Fruit fly (Drosophila melanogaster) whole organism, prepupa: ENCODE data around the gene Rad60.
A peak's percentile ranks its signal among the peaks of the same experiment; 100 is the strongest.

ENCODE experiments used
- CG11294 ChIP-seq: fragments of 200-800 bp; sonication (Bioruptor generic); IDR thresholded peaks from 2 replicates; pipeline ENCODE4 v1.3.6; 2022; ENCODE audit warnings: missing biosample characterization, missing genetic modification characterization
- CG11762 ChIP-seq: fragments of 200-800 bp; sonication (Bioruptor generic); optimal IDR thresholded peaks from 3 replicates; lab custom pipeline; 2016; ENCODE audit warnings: missing biosample characterization, missing genetic modification characterization; ENCODE audit not compliant: insufficient read depth
- CG11902 ChIP-seq: fragments of 200-800 bp; sonication (Bioruptor generic); optimal IDR thresholded peaks from 3 replicates; lab custom pipeline; 2016; ENCODE audit warnings: missing biosample characterization, missing genetic modification characterization
- CG15336 ChIP-seq: fragments of 200-800 bp; sonication (Bioruptor generic); IDR thresholded peaks from 2 replicates; pipeline ENCODE4 v1.3.6; 2022; ENCODE audit warnings: missing biosample characterization, missing genetic modification characterization
- CG1621 ChIP-seq: fragments of 200-800 bp; sonication (Bioruptor generic); optimal IDR thresholded peaks from 3 replicates; lab custom pipeline; 2018; ENCODE audit warnings: missing biosample characterization, mild to moderate bottlenecking, missing genetic modification characterization
- CG16779 ChIP-seq: fragments of 200-800 bp; sonication (Bioruptor generic); optimal IDR thresholded peaks from 3 replicates; lab custom pipeline; 2017; ENCODE audit warnings: missing biosample characterization, mild to moderate bottlenecking, missing genetic modification characterization
- CG3032 ChIP-seq: fragments of 200-800 bp; optimal IDR thresholded peaks from 2 replicates; lab custom pipeline; 2019; ENCODE audit warnings: missing biosample characterization, mild to moderate bottlenecking, missing genetic modification characterization, moderate library complexity
- CG31627 ChIP-seq: fragments of 200-800 bp; sonication (Bioruptor generic); optimal IDR thresholded peaks from 3 replicates; lab custom pipeline; 2016; ENCODE audit warnings: missing biosample characterization, missing genetic modification characterization
- CG32006 ChIP-seq: fragments of 200-800 bp; sonication (Bioruptor generic); optimal IDR thresholded peaks from 3 replicates; lab custom pipeline; 2017; ENCODE audit warnings: missing biosample characterization, mild to moderate bottlenecking, missing genetic modification characterization
- CG34406 ChIP-seq: fragments of 200-800 bp; sonication (Bioruptor generic); optimal IDR thresholded peaks from 3 replicates; lab custom pipeline; 2016; ENCODE audit warnings: missing biosample characterization, missing genetic modification characterization
- CG3919 ChIP-seq: fragments of 200-800 bp; sonication (Bioruptor generic); optimal IDR thresholded peaks from 3 replicates; lab custom pipeline; 2016; ENCODE audit warnings: missing biosample characterization, missing genetic modification characterization
- CG6276 ChIP-seq: fragments of 200-800 bp; sonication (Bioruptor generic); optimal IDR thresholded peaks from 2 replicates; lab custom pipeline; 2017; ENCODE audit warnings: missing biosample characterization, mild to moderate bottlenecking, missing genetic modification characterization
- CG6854 ChIP-seq: fragments of 200-800 bp; sonication (Bioruptor generic); optimal IDR thresholded peaks from 2 replicates; lab custom pipeline; 2017; ENCODE audit warnings: missing biosample characterization, mild to moderate bottlenecking, missing genetic modification characterization
- CG7368 ChIP-seq: fragments of 200-800 bp; sonication (Bioruptor generic); optimal IDR thresholded peaks from 3 replicates; lab custom pipeline; 2016; ENCODE audit warnings: missing biosample characterization, missing genetic modification characterization
- CG8119 ChIP-seq: fragments of 200-800 bp; sonication (Bioruptor generic); IDR thresholded peaks from 3 replicates; pipeline ENCODE4 v1.3.6; 2022; ENCODE audit warnings: missing biosample characterization, missing genetic modification characterization
- CG8319 ChIP-seq: fragments of 200-800 bp; sonication (Bioruptor generic); optimal IDR thresholded peaks from 3 replicates; lab custom pipeline; 2016; ENCODE audit warnings: missing biosample characterization, missing genetic modification characterization
- CG9139 ChIP-seq: fragments of 200-800 bp; sonication (Bioruptor generic); optimal IDR thresholded peaks from 3 replicates; lab custom pipeline; 2017; ENCODE audit warnings: missing biosample characterization, mild to moderate bottlenecking, missing genetic modification characterization
- Eip78C ChIP-seq: fragments of 200-800 bp; sonication (Bioruptor generic); peaks from one replicate; lab custom pipeline; 2016; ENCODE audit warnings: missing biosample characterization, missing genetic modification characterization
- Eip93F ChIP-seq: fragments of 200-800 bp; sonication (Bioruptor generic); optimal IDR thresholded peaks from 2 replicates; lab custom pipeline; 2016; ENCODE audit warnings: missing biosample characterization, mild to moderate bottlenecking, missing genetic modification characterization
- Ets21C ChIP-seq: fragments of 200-800 bp; sonication (Bioruptor generic); optimal IDR thresholded peaks from 3 replicates; lab custom pipeline; 2016; ENCODE audit warnings: missing biosample characterization, missing genetic modification characterization
- Gug ChIP-seq: fragments of 200-800 bp; sonication (Bioruptor generic); IDR thresholded peaks from 2 replicates; pipeline ENCODE4 v1.3.6; 2022; ENCODE audit warnings: missing biosample characterization, missing genetic modification characterization
- Hr38 ChIP-seq: sonication (Bioruptor generic); optimal IDR thresholded peaks from 2 replicates; lab custom pipeline; 2016; ENCODE audit warnings: missing biosample characterization, missing genetic modification characterization
- Hr39 ChIP-seq: fragments of 200-800 bp; sonication (Bioruptor generic); optimal IDR thresholded peaks from 2 replicates; lab custom pipeline; 2016; ENCODE audit warnings: missing biosample characterization, missing genetic modification characterization
- Hr4 ChIP-seq: fragments of 200-800 bp; sonication (Bioruptor generic); optimal IDR thresholded peaks from 3 replicates; lab custom pipeline; 2016; ENCODE audit warnings: missing biosample characterization, missing genetic modification characterization
- Met ChIP-seq: fragments of 200-800 bp; sonication (Bioruptor generic); optimal IDR thresholded peaks from 3 replicates; lab custom pipeline; 2016; ENCODE audit warnings: missing biosample characterization, missing genetic modification characterization
- OdsH ChIP-seq: fragments of 200-800 bp; sonication (Bioruptor generic); optimal IDR thresholded peaks from 3 replicates; lab custom pipeline; 2016; ENCODE audit warnings: missing biosample characterization, missing genetic modification characterization
- Smox ChIP-seq: fragments of 200-800 bp; sonication (Bioruptor generic); optimal IDR thresholded peaks from 3 replicates; lab custom pipeline; 2016; ENCODE audit warnings: missing biosample characterization, missing genetic modification characterization
- Sox102F ChIP-seq: fragments of 200-800 bp; sonication (Bioruptor generic); optimal IDR thresholded peaks from 2 replicates; lab custom pipeline; 2016; ENCODE audit warnings: missing biosample characterization, mild to moderate bottlenecking, missing genetic modification characterization
- Sox14 ChIP-seq: fragments of 200-800 bp; sonication (Bioruptor generic); optimal IDR thresholded peaks from 3 replicates; lab custom pipeline; 2016; ENCODE audit warnings: missing biosample characterization, missing genetic modification characterization
- acj6 ChIP-seq: fragments of 200-800 bp; sonication (Bioruptor generic); optimal IDR thresholded peaks from 3 replicates; lab custom pipeline; 2016; ENCODE audit warnings: missing biosample characterization, missing genetic modification characterization
- dac ChIP-seq: fragments of 200-800 bp; sonication (Bioruptor generic); optimal IDR thresholded peaks from 2 replicates; lab custom pipeline; 2017; ENCODE audit warnings: missing biosample characterization, mild to moderate bottlenecking, missing genetic modification characterization
- eg ChIP-seq: fragments of 200-800 bp; sonication (Bioruptor generic); IDR thresholded peaks from 3 replicates; pipeline ENCODE4 v1.3.6; 2022; ENCODE audit warnings: missing biosample characterization, missing genetic modification characterization
- fd59A ChIP-seq: fragments of 200-800 bp; sonication (Bioruptor generic); optimal IDR thresholded peaks from 2 replicates; lab custom pipeline; 2017; ENCODE audit warnings: missing biosample characterization, mild to moderate bottlenecking, missing genetic modification characterization, missing genetic modification reagents
- fkh ChIP-seq: fragments of 200-800 bp; sonication (Bioruptor generic); optimal IDR thresholded peaks from 3 replicates; lab custom pipeline; 2017; ENCODE audit warnings: missing biosample characterization, mild to moderate bottlenecking, missing genetic modification characterization, moderate library complexity
- lz ChIP-seq: fragments of 200-800 bp; sonication (Bioruptor generic); optimal IDR thresholded peaks from 3 replicates; lab custom pipeline; 2016; ENCODE audit warnings: missing biosample characterization, missing genetic modification characterization
- pdm3 ChIP-seq: fragments of 200-800 bp; sonication (Bioruptor generic); optimal IDR thresholded peaks from 3 replicates; lab custom pipeline; 2016; ENCODE audit warnings: missing biosample characterization, missing genetic modification characterization
- ss ChIP-seq, 2 experiments: fragments of 200-800 bp; sonication (Bioruptor generic); optimal IDR thresholded peaks; 2 replicates in 1 of 2; 3 replicates in 1 of 2; lab custom pipeline; 2017 to 2018; ENCODE audit warnings: mild to moderate bottlenecking in 2 of 2, missing biosample characterization in 2 of 2, missing genetic modification characterization in 2 of 2, moderate library complexity in 1 of 2
- svp ChIP-seq: fragments of 200-800 bp; sonication (Bioruptor generic); peaks from one replicate; lab custom pipeline; 2016; ENCODE audit warnings: missing biosample characterization, missing genetic modification characterization
- topi ChIP-seq: fragments of 200-800 bp; sonication (Bioruptor generic); optimal IDR thresholded peaks from 3 replicates; lab custom pipeline; 2016; ENCODE audit warnings: missing biosample characterization, missing genetic modification characterization
- vri ChIP-seq: fragments of 200-800 bp; sonication (Bioruptor generic); optimal IDR thresholded peaks from 3 replicates; lab custom pipeline; 2016; ENCODE audit warnings: missing biosample characterization, mild to moderate bottlenecking, missing genetic modification characterization

Gene Rad60

dm6 chr3R:23211745-23212254 is 39.5 kb downstream of the Rad60 start (continued):
- TF ChIP-seq fd59A (GFP tag; lab: Kevin White, UChicago) (no peak), CG6854 (GFP tag; lab: Kevin White, UChicago) (no peak), acj6 (GFP tag; lab: Kevin White, UChicago) (no peak), Sox14 (GFP tag; lab: Kevin White, UChicago) (no peak), Met (GFP tag; lab: Kevin White, UChicago) (peak; percentile 43), Smox (GFP tag; lab: Kevin White, UChicago) (peak; percentile 25), CG15336 (GFP tag; lab: Robert Waterston, UW) (no peak), Hr4 (GFP tag; lab: Kevin White, UChicago) (peak; percentile 11), pdm3 (peak; percentile 28), Ets21C (GFP tag; lab: Kevin White, UChicago) (no peak), CG11902 (GFP tag; lab: Kevin White, UChicago) (no peak), CG16779 (tag; lab: Kevin White, UChicago) (no peak), Hr38 (GFP tag; lab: Kevin White, UChicago) (no peak), CG8319 (GFP tag; lab: Kevin White, UChicago) (no peak)

- TF ChIP-seq CG1621 (tag; lab: Kevin White, UChicago) (no peak), Eip78C (GFP tag; lab: Kevin White, UChicago) (peak; percentile 52), svp (GFP tag; lab: Kevin White, UChicago) (peak; percentile 96), CG7368 (GFP tag; lab: Kevin White, UChicago) (no peak), Smox (GFP tag; lab: Kevin White, UChicago) (no peak), Eip93F (peak; percentile 13), lz (GFP tag; lab: Kevin White, UChicago) (peak; percentile 5), Met (GFP tag; lab: Kevin White, UChicago) (peak; percentile 4), CG11294 (GFP tag; lab: Robert Waterston, UW) (no peak), CG6854 (GFP tag; lab: Kevin White, UChicago) (peak; percentile 7), vri (GFP tag; lab: Kevin White, UChicago) (peak; percentile 88), CG6276 (GFP tag; lab: Kevin White, UChicago) (peak; percentile 4), ss (GFP tag; optimal IDR thresholded peaks at IDR 0.05; lab: Kevin White, UChicago) (peak; percentile 18 to 58), CG11762 (GFP tag; lab: Kevin White, UChicago) (no peak), Hr39 (no peak), pdm3 (no peak), CG31627 (GFP tag; lab: Kevin White, UChicago) (peak; percentile 16), Sox102F (peak; percentile 4), Hr38 (GFP tag; lab: Kevin White, UChicago) (no peak), Sox14 (GFP tag; lab: Kevin White, UChicago) (peak; percentile 21), CG16779 (tag; lab: Kevin White, UChicago) (peak; percentile 63), eg (GFP tag; lab: Robert Waterston, UW) (peak; percentile 49; the same call in 1 of the 3 replicates), dac (no peak), CG32006 (GFP tag; lab: Kevin White, UChicago) (peak; percentile 11), fkh (no peak), CG8119 (GFP tag; lab: Robert Waterston, UW) (0 out of 3 replicates have a peak, but pooled peaks have one; percentile 16)
Measured at dm6 chr3R:23210243-23211215, 40.7 kb downstream of the Rad60 start.

dm6 chr3R:23207254-23207653 is 44.0 kb downstream of the Rad60 start:
- TF ChIP-seq svp (GFP tag; lab: Kevin White, UChicago) (no peak), topi (GFP tag; lab: Kevin White, UChicago) (no peak), Eip78C (GFP tag; lab: Kevin White, UChicago) (no peak), Gug (no peak), Ets21C (GFP tag; lab: Kevin White, UChicago) (no peak), CG3919 (GFP tag; lab: Kevin White, UChicago) (no peak), CG34406 (GFP tag; lab: Kevin White, UChicago) (no peak), OdsH (GFP tag; lab: Kevin White, UChicago) (no peak), CG15336 (GFP tag; lab: Robert Waterston, UW) (no peak), dac (no peak), CG8119 (GFP tag; lab: Robert Waterston, UW) (no peak), CG6276 (GFP tag; lab: Kevin White, UChicago) (no peak), pdm3 (no peak), CG9139 (GFP tag; lab: Kevin White, UChicago) (no peak), CG3032 (tag; lab: Kevin White, UChicago) (no peak), CG31627 (GFP tag; lab: Kevin White, UChicago) (no peak), CG11762 (GFP tag; lab: Kevin White, UChicago) (no peak), CG11294 (GFP tag; lab: Robert Waterston, UW) (no peak)
